Fruit fly (Drosophila melanogaster) whole organism, wandering third instar larva: ENCODE data around the gene Blos2.

Experiments used
- Abd-B ChIP-seq: fragments of >200 bp; optimal IDR thresholded peaks from 2 replicates; lab custom pipeline; 2017; ENCODE audit warnings: missing biosample characterization, missing genetic modification characterization
- CG32264 ChIP-seq: fragments of 200-800 bp; sonication (Bioruptor generic); optimal IDR thresholded peaks from 2 replicates; lab custom pipeline; 2016; ENCODE audit warnings: missing biosample characterization, missing genetic modification characterization
- CG9705 ChIP-seq: fragments of 200-800 bp; sonication (Bioruptor generic); optimal IDR thresholded peaks from 2 replicates; lab custom pipeline; 2018; ENCODE audit warnings: missing biosample characterization, mild to moderate bottlenecking, missing genetic modification characterization
- CrebA ChIP-seq: fragments of 200-800 bp; sonication (Bioruptor generic); optimal IDR thresholded peaks from 2 replicates; lab custom pipeline; 2016; ENCODE audit warnings: missing biosample characterization, mild to moderate bottlenecking, missing genetic modification characterization, borderline replicate concordance
- Dfd ChIP-seq: fragments of >200 bp; optimal IDR thresholded peaks from 2 replicates; lab custom pipeline; 2017; ENCODE audit warnings: missing biosample characterization, missing genetic modification characterization
- Dif ChIP-seq: fragments of 200-275, 200-300 bp; sonication (Bioruptor generic); optimal IDR thresholded peaks from 2 replicates; lab custom pipeline; 2018; ENCODE audit warnings: missing biosample characterization, missing genetic modification characterization; ENCODE audit not compliant: partially characterized antibody
- GATAd ChIP-seq: sonication (Bioruptor generic); optimal IDR thresholded peaks from 2 replicates; lab custom pipeline; 2016; ENCODE audit warnings: missing biosample characterization, missing genetic modification characterization
- Hnf4 ChIP-seq: fragments of 200-800 bp; sonication (Bioruptor generic); optimal IDR thresholded peaks from 2 replicates; lab custom pipeline; 2016; ENCODE audit warnings: missing biosample characterization, mild to moderate bottlenecking, missing genetic modification characterization
- Hr78 ChIP-seq: fragments of >200 bp; optimal IDR thresholded peaks from 2 replicates; lab custom pipeline; 2017; ENCODE audit warnings: missing biosample characterization, missing genetic modification characterization
- Hr83 ChIP-seq: fragments of 200-300 bp; sonication (Bioruptor generic); optimal IDR thresholded peaks from 2 replicates; lab custom pipeline; 2016; ENCODE audit warnings: missing biosample characterization, mild to moderate bottlenecking, missing genetic modification characterization, moderate library complexity; ENCODE audit not compliant: poor library complexity, severe bottlenecking
- Jra ChIP-seq: sonication (Bioruptor generic); optimal IDR thresholded peaks from 2 replicates; lab custom pipeline; 2016; ENCODE audit warnings: missing biosample characterization, missing genetic modification characterization
- Mio ChIP-seq: sonication (Bioruptor generic); optimal IDR thresholded peaks from 2 replicates; lab custom pipeline; 2016; ENCODE audit warnings: missing biosample characterization, missing genetic modification characterization
- Myc ChIP-seq: fragments of >200 bp; optimal IDR thresholded peaks from 2 replicates; lab custom pipeline; 2017
- N ChIP-seq: fragments of >200 bp; optimal IDR thresholded peaks from 2 replicates; lab custom pipeline; 2018; ENCODE audit warnings: missing biosample characterization, missing external identifiers, missing genetic modification characterization
- OdsH ChIP-seq: fragments of 200-800 bp; sonication (Bioruptor generic); optimal IDR thresholded peaks from 2 replicates; lab custom pipeline; 2016; ENCODE audit warnings: missing biosample characterization, mild to moderate bottlenecking, missing genetic modification characterization
- Rel ChIP-seq, 2 experiments: fragments of 200-800 bp; sonication (Bioruptor generic) in 1 of 2; optimal IDR thresholded peaks; 2 replicates in 1 of 2; 3 replicates in 1 of 2; lab custom pipeline; 2016 to 2019; ENCODE audit warnings: mild to moderate bottlenecking in 2 of 2, missing biosample characterization in 2 of 2, missing genetic modification characterization in 2 of 2, moderate library complexity in 1 of 2
- Sp1 ChIP-seq: fragments of 200-800 bp; sonication (Bioruptor generic); optimal IDR thresholded peaks from 3 replicates; lab custom pipeline; 2019; ENCODE audit warnings: missing biosample characterization, mild to moderate bottlenecking, missing genetic modification characterization, moderate library complexity
- Vsx2 ChIP-seq: fragments of 200-300, 225-300 bp; sonication (Bioruptor generic); optimal IDR thresholded peaks from 2 replicates; lab custom pipeline; 2018; ENCODE audit warnings: missing biosample characterization, missing genetic modification characterization; ENCODE audit not compliant: partially characterized antibody
- br ChIP-seq: fragments of 200-800 bp; sonication (Bioruptor generic); optimal IDR thresholded peaks from 2 replicates; lab custom pipeline; 2016; ENCODE audit warnings: missing biosample characterization, missing genetic modification characterization
- brk ChIP-seq: fragments of 200-800 bp; sonication (Bioruptor generic); optimal IDR thresholded peaks from 2 replicates; lab custom pipeline; 2016; ENCODE audit warnings: missing biosample characterization, mild to moderate bottlenecking, missing genetic modification characterization
- dl ChIP-seq, 2 experiments: fragments of 175-275, 200-275 bp in 1 of 2; fragments of 200-275 bp in 1 of 2; sonication (Bioruptor generic); optimal IDR thresholded peaks; lab custom pipeline; 2018; ENCODE audit warnings: mild to moderate bottlenecking in 2 of 2, missing biosample characterization in 2 of 2, missing genetic modification characterization in 2 of 2, moderate library complexity in 2 of 2; ENCODE audit not compliant: partially characterized antibody in 2 of 2, insufficient read depth in 1 of 2
- dmrt93B ChIP-seq: fragments of 200-800 bp; sonication (Bioruptor generic); optimal IDR thresholded peaks from 2 replicates; lab custom pipeline; 2018; ENCODE audit warnings: missing biosample characterization, mild to moderate bottlenecking, missing genetic modification characterization
- ey ChIP-seq: fragments of 200-800 bp; sonication (Bioruptor generic); optimal IDR thresholded peaks from 2 replicates; lab custom pipeline; 2016; ENCODE audit warnings: missing biosample characterization, missing genetic modification characterization
- foxo ChIP-seq, 2 experiments: fragments of 200-800 bp; sonication (Bioruptor generic); optimal IDR thresholded peaks; 2 replicates in 1 of 2; 3 replicates in 1 of 2; lab custom pipeline; 2016 to 2017; ENCODE audit warnings: missing biosample characterization in 2 of 2, missing genetic modification characterization in 2 of 2
- fru ChIP-seq: fragments of 200-800 bp; sonication (Bioruptor generic); optimal IDR thresholded peaks from 3 replicates; lab custom pipeline; 2016; ENCODE audit warnings: missing biosample characterization, mild to moderate bottlenecking, missing genetic modification characterization
- h ChIP-seq: fragments of 200-800 bp; sonication (Bioruptor generic); optimal IDR thresholded peaks from 3 replicates; lab custom pipeline; 2016; ENCODE audit warnings: missing biosample characterization, mild to moderate bottlenecking, missing genetic modification characterization
- jim ChIP-seq: fragments of 175-275, 200-325 bp; sonication (Bioruptor generic); optimal IDR thresholded peaks from 2 replicates; lab custom pipeline; 2016; ENCODE audit warnings: missing biosample characterization, mild to moderate bottlenecking, missing genetic modification characterization
- lola ChIP-seq: fragments of >200 bp; optimal IDR thresholded peaks from 2 replicates; lab custom pipeline; 2017; ENCODE audit warnings: missing biosample characterization, missing genetic modification characterization
- pan ChIP-seq: fragments of >200 bp; optimal IDR thresholded peaks from 2 replicates; lab custom pipeline; 2017
- psq ChIP-seq: fragments of 200-800 bp; sonication (Bioruptor generic); optimal IDR thresholded peaks from 3 replicates; lab custom pipeline; 2017; ENCODE audit warnings: missing biosample characterization, mild to moderate bottlenecking, missing genetic modification characterization, moderate library complexity
- rgr ChIP-seq: fragments of 200-800 bp; sonication (Bioruptor generic); optimal IDR thresholded peaks from 3 replicates; lab custom pipeline; 2016; ENCODE audit warnings: missing biosample characterization, mild to moderate bottlenecking, missing genetic modification characterization
- sage ChIP-seq: fragments of 200-800 bp; sonication (Bioruptor generic); optimal IDR thresholded peaks from 2 replicates; lab custom pipeline; 2016; ENCODE audit warnings: missing biosample characterization, mild to moderate bottlenecking, missing genetic modification characterization
- sv ChIP-seq: fragments of 200-800 bp; sonication (Bioruptor generic); optimal IDR thresholded peaks from 3 replicates; lab custom pipeline; 2016; ENCODE audit warnings: missing biosample characterization, missing genetic modification characterization
- tai ChIP-seq: sonication (Bioruptor generic); optimal IDR thresholded peaks from 2 replicates; lab custom pipeline; 2016; ENCODE audit warnings: missing biosample characterization, missing genetic modification characterization
- usp ChIP-seq: fragments of >200 bp; optimal IDR thresholded peaks from 2 replicates; lab custom pipeline; 2017; ENCODE audit warnings: missing biosample characterization, missing genetic modification characterization
- woc ChIP-seq: sonication (Bioruptor generic); optimal IDR thresholded peaks from 2 replicates; lab custom pipeline; 2016; ENCODE audit warnings: missing biosample characterization, mild to moderate bottlenecking, missing genetic modification characterization

Gene Blos2

dm6 chr3L:11074043-11074853 lies 12.9 kb downstream of the Blos2 start, which contains the start of the genes Pfdn2 and Noc1 (continued):
- TF ChIP-seq Dif (GFP tag; lab: Kevin White, UChicago) = no peak
- TF ChIP-seq, all 38 proteins: peak for 4

dm6 chr3L:11083605-11084004 lies 22.2 kb downstream of the Blos2 start:
- TF ChIP-seq Hnf4 (GFP tag; lab: Kevin White, UChicago) (no peak), psq (GFP tag; lab: Kevin White, UChicago) (peak; percentile 60), rgr (peak; percentile 87)

dm6 chr3L:11084557-11085231 lies 23.3 kb downstream of the Blos2 start:
- TF ChIP-seq sage (GFP tag; lab: Kevin White, UChicago) (peak; percentile 51), OdsH (GFP tag; lab: Kevin White, UChicago) (peak; percentile 87), rgr (peak; percentile 88), woc (GFP tag; lab: Kevin White, UChicago) (peak; percentile 49), psq (GFP tag; lab: Kevin White, UChicago) (peak; percentile 70), sv (GFP tag; lab: Kevin White, UChicago) (peak; percentile 95), Dfd (GFP tag; lab: Kevin White, UChicago) (no peak), br (GFP tag; lab: Kevin White, UChicago) (peak; percentile 74), Sp1 (GFP tag; lab: Kevin White, UChicago) (no peak), ey (GFP tag; lab: Kevin White, UChicago) (peak; percentile 89), CG32264 (GFP tag; lab: Kevin White, UChicago) (peak; percentile 56), GATAd (GFP tag; lab: Kevin White, UChicago) (no peak)
- TF ChIP-seq, all 38 proteins: peak for 9

dm6 chr3L:11085810-11086209 lies 24.4 kb downstream of the Blos2 start:
- no peak for TF ChIP-seq Hr83 (GFP tag; lab: Kevin White, UChicago)

dm6 chr3L:11089805-11090440 lies 28.6 kb downstream of the Blos2 start:
- TF ChIP-seq CrebA (no peak), tai (GFP tag; lab: Kevin White, UChicago) (peak; percentile 78), usp (no peak), dl (GFP tag; optimal IDR thresholded peaks at IDR 0.05; lab: Kevin White, UChicago; ENCODE audit: insufficient read depth in 1 of 2, partially characterized antibody in 2 of 2) (no peak), brk (GFP tag; lab: Kevin White, UChicago) (peak; percentile 40), woc (GFP tag; lab: Kevin White, UChicago) (peak; percentile 68), Abd-B (no peak), pan (no peak), h (GFP tag; lab: Kevin White, UChicago) (peak; percentile 81), sage (GFP tag; lab: Kevin White, UChicago) (peak; percentile 42), Mio (GFP tag; lab: Kevin White, UChicago) (no peak), lola (GFP tag; lab: Kevin White, UChicago) (no peak), Hnf4 (GFP tag; lab: Kevin White, UChicago) (peak; percentile 47), Vsx2 (no peak), GATAd (GFP tag; lab: Kevin White, UChicago) (peak; percentile 25), dmrt93B (GFP tag; lab: Kevin White, UChicago) (peak; percentile 6), Hr78 (GFP tag; lab: Kevin White, UChicago) (no peak), Myc (lab: Kevin White, UChicago) (no peak), Sp1 (GFP tag; lab: Kevin White, UChicago) (peak; percentile 76), rgr (peak; percentile 74), Dfd (GFP tag; lab: Kevin White, UChicago) (no peak), Dif (GFP tag; lab: Kevin White, UChicago) (no peak), OdsH (GFP tag; lab: Kevin White, UChicago) (peak; percentile 80), fru (GFP tag; lab: Kevin White, UChicago) (peak; percentile 72), Rel (GFP tag; optimal IDR thresholded peaks at IDR 0.05; lab: Kevin White, UChicago) (no peak), Rel (tag; optimal IDR thresholded peaks at IDR 0.05; lab: Kevin White, UChicago) (no peak), Jra (GFP tag; lab: Kevin White, UChicago) (peak; percentile 8), Hr83 (GFP tag; lab: Kevin White, UChicago) (peak; percentile 96), ey (GFP tag; lab: Kevin White, UChicago) (peak; percentile 74), N (GFP tag; lab: Kevin White, UChicago) (no peak), CG9705 (GFP tag; lab: Kevin White, UChicago) (no peak), jim (GFP tag; lab: Kevin White, UChicago) (peak; percentile 55), foxo (GFP tag; optimal IDR thresholded peaks at IDR 0.05; lab: Kevin White, UChicago) (peak in 1 of 2 experiments; percentile 84)
